Fruit fly (Drosophila melanogaster): ENCODE measurements around the gene CG13907.

CG13907 gene

DNA sequence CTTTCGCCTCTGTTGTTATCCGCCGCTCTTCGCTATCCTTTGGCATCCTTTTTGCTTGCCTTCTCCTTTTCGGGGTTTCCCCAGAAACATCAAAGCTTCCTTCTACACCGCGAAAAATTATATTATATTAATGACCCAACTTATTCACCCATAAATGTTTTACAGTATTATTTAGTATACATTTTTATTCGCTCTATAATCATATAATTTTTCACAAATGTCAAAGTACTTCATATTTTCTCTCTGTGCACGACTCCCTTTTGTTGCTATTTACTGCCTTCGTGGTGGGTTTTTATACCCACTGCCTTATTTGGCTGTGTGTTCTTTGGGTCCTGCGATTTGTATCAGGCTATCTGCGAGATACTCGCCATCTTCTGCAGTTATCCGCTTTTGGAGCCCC lies 35.4 kb upstream of the CG13907 start (continued):
- no peak for TF ChIP-seq sim (GFP tag; IDR thresholded peaks at IDR 0.05)
- TF ChIP-seq MBD-R2 (GFP tag; IDR thresholded peaks at IDR 0.05): 0 out of 2 replicates have a peak, but pooled peaks have one; percentile 10
- TF ChIP-seq CG15601 (tag; optimal IDR thresholded peaks at IDR 0.05): no peak
- no peak for TF ChIP-seq CG18011 (GFP tag; optimal IDR thresholded peaks at IDR 0.05)
- TF ChIP-seq CG13296 (GFP tag; optimal IDR thresholded peaks at IDR 0.05): peak; percentile 60
- TF ChIP-seq CG11093 (GFP tag; IDR thresholded peaks at IDR 0.05): no peak
- TF ChIP-seq Dfd (GFP tag; optimal IDR thresholded peaks at IDR 0.05): no peak
- no peak for TF ChIP-seq CG10431 (GFP tag; optimal IDR thresholded peaks at IDR 0.05)
- no peak for TF ChIP-seq Poxn (GFP tag; IDR thresholded peaks at IDR 0.05)
- TF ChIP-seq usp (GFP tag; optimal IDR thresholded peaks at IDR 0.05): no peak
- TF ChIP-seq sens (GFP tag): peak; percentile 53
- TF ChIP-seq jing (GFP tag; optimal IDR thresholded peaks at IDR 0.05): no peak
- TF ChIP-seq CG12391 (tag; optimal IDR thresholded peaks at IDR 0.05): peak; percentile 10
- no peak for TF ChIP-seq B-H1 (GFP tag; IDR thresholded peaks at IDR 0.05)
- no peak for TF ChIP-seq Nf-YA (GFP tag; IDR thresholded peaks at IDR 0.05)
- TF ChIP-seq Aef1 (GFP tag; IDR thresholded peaks at IDR 0.05): no peak
- no peak for TF ChIP-seq ewg (GFP tag; optimal IDR thresholded peaks at IDR 0.05)
- no peak for TF ChIP-seq CG6765 (GFP tag; optimal IDR thresholded peaks at IDR 0.05)
- TF ChIP-seq grn (GFP tag; optimal IDR thresholded peaks at IDR 0.05): no peak
- no peak for TF ChIP-seq CG10321 (GFP tag; IDR thresholded peaks at IDR 0.05)
- no peak for TF ChIP-seq unpg (GFP tag; optimal IDR thresholded peaks at IDR 0.05)
- TF ChIP-seq D19A (tag; optimal IDR thresholded peaks at IDR 0.05): no peak
- TF ChIP-seq gem (tag; optimal IDR thresholded peaks at IDR 0.05): peak; percentile 46
- no peak for TF ChIP-seq Oli (tag; optimal IDR thresholded peaks at IDR 0.05)
- peak; percentile 50; the same call in 1 of the 2 replicates for TF ChIP-seq sisA (GFP tag; IDR thresholded peaks at IDR 0.05)
- peak; percentile 59 for TF ChIP-seq Fer3 (tag; optimal IDR thresholded peaks at IDR 0.05)
- TF ChIP-seq Blimp-1 (GFP tag; optimal IDR thresholded peaks at IDR 0.05): peak; percentile 49
- no peak for TF ChIP-seq CG16779 (GFP tag; IDR thresholded peaks at IDR 0.05)
- no peak for TF ChIP-seq org-1 (GFP tag; optimal IDR thresholded peaks at IDR 0.05)
- no peak for TF ChIP-seq CG14050 (GFP tag; IDR thresholded peaks at IDR 0.05)
- TF ChIP-seq ash1 (GFP tag; optimal IDR thresholded peaks at IDR 0.05): no peak
- TF ChIP-seq CG6813 (GFP tag; optimal IDR thresholded peaks at IDR 0.05): no peak
- no peak for TF ChIP-seq Elba2 (GFP tag; optimal IDR thresholded peaks at IDR 0.05)
- no peak for TF ChIP-seq CG10959 (GFP tag; IDR thresholded peaks at IDR 0.05)
- TF ChIP-seq pnt (GFP tag; optimal IDR thresholded peaks at IDR 0.05): no peak
- no peak for TF ChIP-seq tx (GFP tag; optimal IDR thresholded peaks at IDR 0.05)
- TF ChIP-seq Fer2 (tag; optimal IDR thresholded peaks at IDR 0.05): no peak
- 0 out of 2 replicates have a peak, but pooled peaks have one; percentile 22 for TF ChIP-seq sob (GFP tag; IDR thresholded peaks at IDR 0.05)
- TF ChIP-seq Doc2 (GFP tag; IDR thresholded peaks at IDR 0.05): no peak
- TF ChIP-seq Dbx (GFP tag; IDR thresholded peaks at IDR 0.05): no peak
- TF ChIP-seq CG2120 (GFP tag; optimal IDR thresholded peaks at IDR 0.05): peak; percentile 48
- peak; percentile 32 for TF ChIP-seq CG18599 (GFP tag; optimal IDR thresholded peaks at IDR 0.05)
- no peak for TF ChIP-seq ham (GFP tag; IDR thresholded peaks at IDR 0.05)
- TF ChIP-seq CG14667 (GFP tag; IDR thresholded peaks at IDR 0.05): 0 out of 2 replicates have a peak, but pooled peaks have one; percentile 41
- no peak for TF ChIP-seq CG43689 (GFP tag; IDR thresholded peaks at IDR 0.05)
- TF ChIP-seq Hsf (GFP tag; optimal IDR thresholded peaks at IDR 0.05): no peak
- peak; percentile 44 for TF ChIP-seq CG14441 (GFP tag; IDR thresholded peaks at IDR 0.05)
- TF ChIP-seq hbn (GFP tag; IDR thresholded peaks at IDR 0.05; ENCODE audit: partially characterized antibody): no peak
- TF ChIP-seq chif (GFP tag; optimal IDR thresholded peaks at IDR 0.05): no peak
- TF ChIP-seq lab (GFP tag; optimal IDR thresholded peaks at IDR 0.05): peak; percentile 2
- no peak for TF ChIP-seq CHES-1-like (GFP tag; optimal IDR thresholded peaks at IDR 0.05)
- no peak for TF ChIP-seq BEAF-32 (GFP tag; optimal IDR thresholded peaks at IDR 0.05)
